Worm (Caenorhabditis elegans) whole organism, young adult: ENCODE measurements around the gene Y57G11B.5.

ENCODE experiments used
- B0019.2 ChIP-seq: fragments of 200-800 bp; sonication (Bioruptor generic); conservative IDR thresholded peaks from 2 replicates; pipeline ENCODE4 v1.3.6; 2022; ENCODE audit warnings: missing genetic modification reagents, missing genetic modification characterization, missing compliant biosample characterization
- C06A6.2 ChIP-seq: fragments of 200-800 bp; sonication (Bioruptor generic); conservative IDR thresholded peaks from 2 replicates; pipeline ENCODE4 v1.3.6; 2022; ENCODE audit warnings: missing genetic modification characterization, missing compliant biosample characterization
- D2030.7 ChIP-seq: fragments of 200-800 bp; sonication (Bioruptor generic); IDR thresholded peaks from 2 replicates; pipeline ENCODE4 v1.3.6; 2022; ENCODE audit warnings: missing genetic modification reagents, missing genetic modification characterization, missing compliant biosample characterization
- F22D6.2 ChIP-seq: sonication (generic microtip); optimal IDR thresholded peaks from 2 replicates; lab custom pipeline; 2016; ENCODE audit warnings: mild to moderate bottlenecking, missing genetic modification characterization, missing compliant biosample characterization
- F52B5.7 ChIP-seq: sonication (generic microtip); optimal IDR thresholded peaks from 2 replicates; lab custom pipeline; 2016; ENCODE audit warnings: mild to moderate bottlenecking, missing genetic modification characterization, missing compliant biosample characterization
- F55B11.4 ChIP-seq: sonication (generic microtip); optimal IDR thresholded peaks from 2 replicates; lab custom pipeline; 2016; ENCODE audit warnings: missing compliant biosample characterization, missing genetic modification characterization, borderline replicate concordance; ENCODE audit not compliant: insufficient read depth
- F57C9.4 ChIP-seq: sonication (generic microtip); optimal IDR thresholded peaks from 2 replicates; lab custom pipeline; 2017; ENCODE audit warnings: mild to moderate bottlenecking, missing genetic modification characterization, missing compliant biosample characterization
- T07F8.4 ChIP-seq: sonication (generic microtip); optimal IDR thresholded peaks from 2 replicates; lab custom pipeline; 2016; ENCODE audit warnings: mild to moderate bottlenecking, missing genetic modification characterization, moderate library complexity, missing compliant biosample characterization
- Y53G8AR.9 ChIP-seq: fragments of 200-800 bp; sonication (Bioruptor generic); conservative IDR thresholded peaks from 2 replicates; pipeline ENCODE4 v1.3.6; 2022; ENCODE audit warnings: missing genetic modification reagents, missing genetic modification characterization, missing compliant biosample characterization
- Y95B8A.8 ChIP-seq: fragments of 200-800 bp; sonication (Bioruptor generic); IDR thresholded peaks from 2 replicates; pipeline ENCODE4 v1.3.6; 2022; ENCODE audit warnings: missing genetic modification reagents, missing genetic modification characterization, missing compliant biosample characterization
- ZK185.1 ChIP-seq: sonication (generic microtip); optimal IDR thresholded peaks from 2 replicates; lab custom pipeline; 2016; ENCODE audit warnings: mild to moderate bottlenecking, missing genetic modification characterization, missing compliant biosample characterization; ENCODE audit not compliant: poor library complexity, severe bottlenecking
- ama-1 ChIP-seq, 3 experiments: fragments of 150-350 bp in 1 of 3; sonication (generic microtip) in 2 of 3; optimal IDR thresholded peaks; 2 replicates each; lab custom pipeline; 2014 to 2018; ENCODE audit warnings: missing biosample characterization in 2 of 3, missing genetic modification characterization in 2 of 3, missing genetic modification reagents in 2 of 3
- aptf-2 ChIP-seq: fragments of 200-800 bp; sonication (Bioruptor generic); conservative IDR thresholded peaks from 2 replicates; pipeline ENCODE4 v1.3.6; 2022; ENCODE audit warnings: missing genetic modification reagents, missing genetic modification characterization, missing compliant biosample characterization
- aptf-3 ChIP-seq: fragments of 200-800 bp; sonication (Bioruptor generic); IDR thresholded peaks from 2 replicates; pipeline ENCODE4 v1.3.6; 2022; ENCODE audit warnings: missing genetic modification characterization, missing compliant biosample characterization
- attf-3 ChIP-seq: fragments of 200-800 bp; sonication (Bioruptor generic); conservative IDR thresholded peaks from 2 replicates; pipeline ENCODE4 v1.3.6; 2022; ENCODE audit warnings: missing genetic modification reagents, missing genetic modification characterization, missing compliant biosample characterization
- bed-2 ChIP-seq: fragments of 200-800 bp; sonication (Bioruptor generic); IDR thresholded peaks from 2 replicates; pipeline ENCODE4 v1.3.6; 2022; ENCODE audit warnings: missing genetic modification reagents, missing genetic modification characterization, missing compliant biosample characterization
- cebp-1 ChIP-seq, 2 experiments: fragments of 200-800 bp in 1 of 2; sonication (Bioruptor generic) in 1 of 2; sonication (generic microtip) in 1 of 2; IDR thresholded peaks in 1 of 2; optimal IDR thresholded peaks in 1 of 2; 2 replicates each; pipeline versions ENCODE4 v1.3.6 to Lab custom; 2017 to 2022; ENCODE audit warnings: missing compliant biosample characterization in 2 of 2, missing genetic modification characterization in 2 of 2, mild to moderate bottlenecking in 1 of 2, missing genetic modification reagents in 1 of 2, moderate library complexity in 1 of 2
- cebp-2 ChIP-seq: fragments of 200-800 bp; sonication (Bioruptor generic); IDR thresholded peaks from 2 replicates; pipeline ENCODE4 v1.3.6; 2022; ENCODE audit warnings: missing genetic modification characterization, missing compliant biosample characterization
- ceh-27 ChIP-seq: fragments of 200-800 bp; sonication (Bioruptor generic); optimal IDR thresholded peaks from 2 replicates; lab custom pipeline; 2018; ENCODE audit warnings: mild to moderate bottlenecking, missing genetic modification characterization, moderate library complexity, missing compliant biosample characterization
- ceh-40 ChIP-seq: fragments of 200-800 bp; sonication (Bioruptor generic); IDR thresholded peaks from 2 replicates; pipeline ENCODE4 v1.3.6; 2022; ENCODE audit warnings: missing genetic modification characterization, missing compliant biosample characterization
- die-1 ChIP-seq: sonication (generic microtip); optimal IDR thresholded peaks from 2 replicates; lab custom pipeline; 2016; ENCODE audit warnings: missing genotype, mild to moderate bottlenecking, missing genetic modification characterization, missing compliant biosample characterization
- egrh-3 ChIP-seq: fragments of 200-800 bp; sonication (Bioruptor generic); IDR thresholded peaks from 2 replicates; pipeline ENCODE4 v1.3.6; 2022; ENCODE audit warnings: missing genetic modification reagents, missing genetic modification characterization, missing compliant biosample characterization
- hmg-1.2 ChIP-seq: fragments of 200-800 bp; sonication (Bioruptor generic); IDR thresholded peaks from 2 replicates; pipeline ENCODE4 v1.3.6; 2022; ENCODE audit warnings: missing genetic modification reagents, missing genetic modification characterization, missing compliant biosample characterization
- lag-1 ChIP-seq: fragments of 200-800 bp; sonication (Bioruptor generic); IDR thresholded peaks from 2 replicates; pipeline ENCODE4 v1.3.6; 2022; ENCODE audit warnings: missing genetic modification reagents, missing genetic modification characterization, missing compliant biosample characterization
- let-526 ChIP-seq: fragments of 200-800 bp; sonication (Bioruptor generic); IDR thresholded peaks from 2 replicates; pipeline ENCODE4 v1.3.6; 2022; ENCODE audit warnings: missing genetic modification reagents, missing genetic modification characterization, missing compliant biosample characterization
- lin-26 ChIP-seq: fragments of 200-800 bp; sonication (Bioruptor generic); IDR thresholded peaks from 2 replicates; pipeline ENCODE4 v1.3.6; 2022; ENCODE audit warnings: missing genetic modification reagents, missing genetic modification characterization, missing compliant biosample characterization
- lin-35 ChIP-seq, 3 experiments: fragments of 150-350 bp in 2 of 3; sonication (generic microtip) in 1 of 3; optimal IDR thresholded peaks; 2 replicates each; lab custom pipeline; 2014 to 2018; ENCODE audit warnings: missing biosample characterization in 3 of 3, missing genetic modification characterization in 3 of 3, missing genetic modification reagents in 3 of 3
- lin-40 ChIP-seq: sonication (generic microtip); optimal IDR thresholded peaks from 2 replicates; lab custom pipeline; 2016; ENCODE audit warnings: missing genetic modification characterization, mild to moderate bottlenecking, missing compliant biosample characterization, missing genotype, missing genetic modification reagents
- lin-54 ChIP-seq: fragments of 200-800 bp; sonication (Bioruptor generic); optimal IDR thresholded peaks from 2 replicates; lab custom pipeline; 2018; ENCODE audit warnings: mild to moderate bottlenecking, missing genetic modification characterization, missing compliant biosample characterization
- lsl-1 ChIP-seq: fragments of 200-800 bp; sonication (Bioruptor generic); optimal IDR thresholded peaks from 2 replicates; lab custom pipeline; 2018; ENCODE audit warnings: mild to moderate bottlenecking, missing genetic modification characterization, moderate library complexity, missing compliant biosample characterization
- mxl-1 ChIP-seq: sonication (generic microtip); optimal IDR thresholded peaks from 2 replicates; lab custom pipeline; 2016; ENCODE audit warnings: missing genetic modification characterization, missing compliant biosample characterization
- nhr-27 ChIP-seq: fragments of 200-800 bp; sonication (Bioruptor generic); optimal IDR thresholded peaks from 2 replicates; lab custom pipeline; 2018; ENCODE audit warnings: mild to moderate bottlenecking, missing genetic modification characterization, moderate library complexity, missing compliant biosample characterization
- nhr-80 ChIP-seq: sonication (generic microtip); optimal IDR thresholded peaks from 2 replicates; lab custom pipeline; 2016; ENCODE audit warnings: missing genetic modification characterization, missing compliant biosample characterization
- rcor-1 ChIP-seq: fragments of 200-800 bp; sonication (Bioruptor generic); IDR thresholded peaks from 2 replicates; pipeline ENCODE4 v1.3.6; 2022; ENCODE audit warnings: missing genetic modification reagents, missing genetic modification characterization, missing compliant biosample characterization
- rec-8 ChIP-seq, 2 experiments: sonication (generic microtip); optimal IDR thresholded peaks; 2 replicates each; lab custom pipeline; 2016; ENCODE audit warnings: mild to moderate bottlenecking in 2 of 2, missing genetic modification characterization in 2 of 2, missing genetic modification reagents in 2 of 2, missing genotype in 2 of 2, missing biosample characterization in 1 of 2, missing compliant biosample characterization in 1 of 2, moderate library complexity in 1 of 2
- repo-1 ChIP-seq: sonication (generic microtip); optimal IDR thresholded peaks from 2 replicates; lab custom pipeline; 2017; ENCODE audit warnings: mild to moderate bottlenecking, missing genetic modification characterization, missing compliant biosample characterization
- somi-1 ChIP-seq: fragments of 200-800 bp; sonication (Bioruptor generic); optimal IDR thresholded peaks from 2 replicates; lab custom pipeline; 2018; ENCODE audit warnings: mild to moderate bottlenecking, missing genetic modification characterization, missing compliant biosample characterization
- tbp1 ChIP-seq: fragments of 200-800 bp; sonication (Bioruptor generic); optimal IDR thresholded peaks from 2 replicates; lab custom pipeline; 2018; ENCODE audit warnings: mild to moderate bottlenecking, missing genetic modification characterization, missing compliant biosample characterization
- tbx-9 ChIP-seq: sonication (generic microtip); optimal IDR thresholded peaks from 2 replicates; lab custom pipeline; 2016; ENCODE audit warnings: borderline replicate concordance, missing genetic modification characterization, inconsistent platforms, missing compliant biosample characterization
- unc-130 ChIP-seq: sonication (generic microtip); optimal IDR thresholded peaks from 2 replicates; lab custom pipeline; 2016; ENCODE audit warnings: missing genetic modification reagents, missing genetic modification characterization, missing compliant biosample characterization
- unc-62 ChIP-seq: fragments of 150-350 bp; optimal IDR thresholded peaks from 2 replicates; lab custom pipeline; 2014; ENCODE audit warnings: missing biosample characterization, missing genetic modification reagents, missing genetic modification characterization
- ztf-18 ChIP-seq: sonication (generic microtip); optimal IDR thresholded peaks from 2 replicates; lab custom pipeline; 2016; ENCODE audit warnings: missing genotype, mild to moderate bottlenecking, missing genetic modification characterization, missing compliant biosample characterization

Gene Y57G11B.5

ce11 chrIV:14612547-14613329 is 38.1 kb downstream of the Y57G11B.5 start:
- TF ChIP-seq D2030.7 (GFP tag; lab: Robert Waterston, UW): no peak
- TF ChIP-seq bed-2: no peak
- TF ChIP-seq let-526 (GFP tag; lab: Robert Waterston, UW): no peak
- TF ChIP-seq Y53G8AR.9 (GFP tag; lab: Robert Waterston, UW): no peak
- peak; percentile 31 for TF ChIP-seq unc-62 (GFP tag; lab: Kevin White, UChicago)
- TF ChIP-seq B0019.2 (GFP tag; lab: Robert Waterston, UW): no peak
- no peak for TF ChIP-seq unc-130 (GFP tag; lab: Kevin White, UChicago)
- no peak for TF ChIP-seq attf-3 (GFP tag; lab: Robert Waterston, UW)
- TF ChIP-seq lin-35 (GFP tag; optimal IDR thresholded peaks at IDR 0.05; lab: Kevin White, UChicago): no peak
- TF ChIP-seq aptf-3 (GFP tag; lab: Robert Waterston, UW): no peak
- TF ChIP-seq tbp1 (GFP tag; lab: Kevin White, UChicago): peak; percentile 29
- TF ChIP-seq nhr-80: peak; percentile 49
- TF ChIP-seq hmg-1.2 (GFP tag; lab: Robert Waterston, UW): peak; percentile 4; the same call in 1 of the 2 replicates
- no peak for TF ChIP-seq cebp-1 (GFP tag; IDR thresholded peaks at IDR 0.05; lab: Robert Waterston, UW)
- TF ChIP-seq cebp-1 (tag; optimal IDR thresholded peaks at IDR 0.05; lab: Kevin White, UChicago): peak; percentile 20
- no peak for TF ChIP-seq Y95B8A.8 (GFP tag; lab: Robert Waterston, UW)
- peak; percentile 28 for TF ChIP-seq ceh-27 (GFP tag; lab: Kevin White, UChicago)
- TF ChIP-seq somi-1 (GFP tag; lab: Kevin White, UChicago): peak; percentile 72
- TF ChIP-seq lin-40 (tag; lab: Kevin White, UChicago): peak; percentile 58
- no peak for TF ChIP-seq rcor-1 (GFP tag; lab: Robert Waterston, UW)
- 0 out of 2 replicates have a peak, but pooled peaks have one; percentile 9 for TF ChIP-seq lin-26
- no peak for TF ChIP-seq C06A6.2
- TF ChIP-seq nhr-27 (tag; lab: Kevin White, UChicago): peak; percentile 26
- no peak for TF ChIP-seq aptf-2 (GFP tag; lab: Robert Waterston, UW)

ce11 chrIV:14613375-14613774 is 38.8 kb downstream of the Y57G11B.5 start:
- TF ChIP-seq lin-54: no peak
- no peak for TF ChIP-seq nhr-27 (tag; lab: Kevin White, UChicago)
- TF ChIP-seq F22D6.2 (tag; lab: Kevin White, UChicago): no peak
- no peak for TF ChIP-seq F55B11.4 (tag; lab: Kevin White, UChicago)
- TF ChIP-seq lin-40 (tag; lab: Kevin White, UChicago): no peak
- no peak for TF ChIP-seq unc-130 (GFP tag; lab: Kevin White, UChicago)
- no peak for TF ChIP-seq rec-8 (tag; optimal IDR thresholded peaks at IDR 0.05; lab: Kevin White, UChicago)

DNA sequence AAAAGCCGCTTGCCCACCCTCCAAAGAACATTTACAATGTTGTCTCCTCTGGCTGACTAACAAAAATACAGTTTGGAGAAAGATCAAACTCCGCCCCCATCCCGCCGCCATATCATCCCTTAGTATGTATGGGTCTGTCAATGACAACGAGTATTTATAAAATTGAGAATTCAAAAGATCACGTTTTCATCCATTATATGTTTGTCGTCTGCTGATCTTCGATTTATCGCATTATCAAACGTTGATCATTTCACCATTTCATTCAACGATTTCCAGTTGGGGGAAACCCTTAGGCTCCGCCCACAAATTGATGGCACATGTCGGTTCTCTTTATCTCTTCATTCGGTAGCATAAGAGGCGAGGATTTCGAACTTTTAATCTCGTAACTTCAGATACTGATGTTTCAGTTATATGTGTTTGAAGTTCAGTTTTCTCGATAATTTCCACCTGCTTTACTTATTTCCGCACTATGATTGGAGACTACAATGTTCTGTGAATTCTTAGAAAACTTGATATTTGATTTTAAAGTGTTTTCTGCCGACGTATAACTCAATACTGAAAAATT is 39.6 kb downstream of the Y57G11B.5 start:
- TF ChIP-seq repo-1 (tag; lab: Kevin White, UChicago) (no peak), ceh-40 (GFP tag; lab: Robert Waterston, UW) (no peak), cebp-2 (GFP tag; lab: Robert Waterston, UW) (0 out of 2 replicates have a peak, but pooled peaks have one; percentile 48), tbx-9 (tag; lab: Kevin White, UChicago) (no peak), cebp-1 (GFP tag; IDR thresholded peaks at IDR 0.05; lab: Robert Waterston, UW) (no peak), cebp-1 (tag; optimal IDR thresholded peaks at IDR 0.05; lab: Kevin White, UChicago) (peak; percentile 23), somi-1 (GFP tag; lab: Kevin White, UChicago) (peak; percentile 47), lag-1 (GFP tag; lab: Robert Waterston, UW) (no peak), die-1 (tag; lab: Kevin White, UChicago) (peak; percentile 28), mxl-1 (tag; lab: Kevin White, UChicago) (no peak), F57C9.4 (tag; lab: Kevin White, UChicago) (no peak), lsl-1 (no peak), ztf-18 (tag; lab: Kevin White, UChicago) (no peak), T07F8.4 (tag; lab: Kevin White, UChicago) (no peak), ZK185.1 (tag; lab: Kevin White, UChicago) (peak; percentile 3), F52B5.7 (tag; lab: Kevin White, UChicago) (no peak), nhr-80 (peak; percentile 9), egrh-3 (GFP tag; lab: Robert Waterston, UW) (no peak), ama-1 (optimal IDR thresholded peaks at IDR 0.05; lab: Kevin White, UChicago) (peak; percentile 19), ama-1 (GFP tag; optimal IDR thresholded peaks at IDR 0.05; lab: Kevin White, UChicago) (no peak)
